Fruit fly (Drosophila melanogaster): ENCODE measurements around the gene CG43145.

DNA sequence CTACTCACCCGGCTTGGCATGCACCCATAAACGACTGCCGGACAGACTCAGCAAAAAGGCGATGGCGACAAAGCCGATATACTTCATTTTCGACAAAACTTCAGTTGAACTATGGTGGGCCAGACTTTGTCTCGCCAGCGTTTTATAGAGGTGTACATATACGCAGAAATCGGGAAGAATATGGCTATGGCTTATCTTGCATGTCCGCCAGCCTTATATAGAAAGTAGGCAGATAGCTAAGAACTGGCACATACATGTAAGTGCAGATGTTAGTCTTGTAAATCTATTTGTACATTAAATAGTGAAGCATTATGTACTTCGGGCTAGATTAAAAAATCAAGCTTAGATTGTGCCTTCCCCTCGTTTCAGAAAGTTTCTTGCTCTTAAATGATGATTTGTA lies 8.5 kb upstream of the CG43145 start, which contains the start of gene CG3513:
- TF ChIP-seq psq (optimal IDR thresholded peaks at IDR 0.05): no peak
- no peak for TF ChIP-seq insv (optimal IDR thresholded peaks at IDR 0.05)

All from Kc167 (cell line).